Worm (Caenorhabditis elegans): ENCODE data around the gene F21C10.13.

Gene F21C10.13

DNA sequence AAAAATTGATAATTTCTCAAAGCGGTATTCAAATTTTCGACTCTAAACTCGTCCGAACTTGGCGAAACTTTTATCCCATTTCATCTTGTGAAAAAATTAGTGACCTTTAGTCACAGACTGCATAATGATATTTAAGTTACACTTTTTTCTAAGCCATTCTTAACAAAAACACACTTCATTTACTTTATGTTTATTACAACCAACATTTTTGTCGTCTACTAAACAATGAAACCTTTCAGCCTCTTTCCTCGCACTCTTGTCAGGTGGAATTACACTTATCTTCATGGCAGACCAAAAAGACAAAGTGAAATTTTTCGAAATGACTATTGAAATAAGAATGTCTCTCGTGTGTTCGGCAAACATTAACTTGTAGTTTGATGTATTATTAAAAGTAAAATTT is 41.8 kb downstream of the F21C10.13 start:
- TF ChIP-seq pha-4 (tag; optimal IDR thresholded peaks at IDR 0.05) (no peak), elt-1 (tag; optimal IDR thresholded peaks at IDR 0.05; ENCODE audit: borderline replicate concordance, insufficient read depth) (no peak), zip-8 (tag; optimal IDR thresholded peaks at IDR 0.05) (no peak), nhr-12 (tag; optimal IDR thresholded peaks at IDR 0.05) (no peak), blmp-1 (tag; optimal IDR thresholded peaks at IDR 0.05) (no peak), unc-120 (tag; optimal IDR thresholded peaks at IDR 0.05; ENCODE audit: poor library complexity, severe bottlenecking) (no peak), drap-1 (GFP tag; optimal IDR thresholded peaks at IDR 0.05) (no peak), nhr-76 (tag; optimal IDR thresholded peaks at IDR 0.05) (no peak), M03D4.4 (tag; optimal IDR thresholded peaks at IDR 0.05) (no peak), mep-1 (tag; optimal IDR thresholded peaks at IDR 0.05) (no peak), ceh-39 (tag; optimal IDR thresholded peaks at IDR 0.05) (no peak), ham-2 (GFP tag; optimal IDR thresholded peaks at IDR 0.05) (no peak)

- no peak for TF ChIP-seq nhr-76 (tag; optimal IDR thresholded peaks at IDR 0.05)
- TF ChIP-seq ham-2 (GFP tag; optimal IDR thresholded peaks at IDR 0.05), result peak; percentile 66
Observed at ce11 chrV:9165073-9165699, 43.1 kb downstream of the F21C10.13 start, which contains the start of gene col-10. TSS of gene col-10 (minus strand) at chrV:9165307.

DNA sequence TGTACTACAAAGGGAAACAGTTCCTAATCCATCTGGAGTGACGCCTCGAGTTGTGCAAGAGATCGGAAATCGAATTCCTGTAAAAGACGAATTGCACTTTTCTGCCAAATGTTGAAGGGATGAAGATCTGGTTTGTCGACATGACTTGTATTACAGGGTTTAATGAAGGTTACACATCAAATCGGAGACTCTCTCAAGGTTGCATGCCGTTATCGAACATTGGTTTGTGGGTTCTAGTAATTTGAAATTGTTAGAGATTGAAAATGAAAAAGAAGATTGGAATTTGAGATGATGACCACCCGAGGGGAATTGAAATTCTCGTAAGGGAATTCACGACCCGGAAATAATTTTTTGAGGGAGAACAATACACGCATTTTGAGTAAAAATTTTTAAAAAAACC is 44.2 kb downstream of the F21C10.13 start:
- TF ChIP-seq lin-32 (GFP tag; optimal IDR thresholded peaks at IDR 0.05) (no peak), lsy-2 (tag; optimal IDR thresholded peaks at IDR 0.05) (no peak), nhr-2 (tag; optimal IDR thresholded peaks at IDR 0.05) (no peak), pha-4 (tag; optimal IDR thresholded peaks at IDR 0.05) (no peak), ceh-39 (tag; optimal IDR thresholded peaks at IDR 0.05) (no peak), mep-1 (tag; optimal IDR thresholded peaks at IDR 0.05) (no peak), blmp-1 (tag; optimal IDR thresholded peaks at IDR 0.05) (no peak), mab-5 (tag; optimal IDR thresholded peaks at IDR 0.05) (no peak), M03D4.4 (tag; optimal IDR thresholded peaks at IDR 0.05) (no peak), tbx-8 (GFP tag; optimal IDR thresholded peaks at IDR 0.05) (no peak), zip-8 (tag; optimal IDR thresholded peaks at IDR 0.05) (no peak), lin-13 (tag; optimal IDR thresholded peaks at IDR 0.05) (no peak), elt-3 (tag; optimal IDR thresholded peaks at IDR 0.05) (no peak), snpc-4 (tag; optimal IDR thresholded peaks at IDR 0.05) (no peak), ham-2 (GFP tag; optimal IDR thresholded peaks at IDR 0.05) (no peak), ceh-83 (GFP tag; optimal IDR thresholded peaks at IDR 0.05) (no peak), ceh-43 (GFP tag; optimal IDR thresholded peaks at IDR 0.05) (no peak), nhr-76 (tag; optimal IDR thresholded peaks at IDR 0.05) (no peak), sem-2 (GFP tag; optimal IDR thresholded peaks at IDR 0.05) (no peak), unc-120 (tag; optimal IDR thresholded peaks at IDR 0.05; ENCODE audit: poor library complexity, severe bottlenecking) (no peak)

ce11 chrV:9168089-9168488 is 46.0 kb downstream of the F21C10.13 start, which contains the start of gene B0222.11:
TSS of gene B0222.11 (minus strand) at chrV:9168189.
- TF ChIP-seq cnd-1 (tag; optimal IDR thresholded peaks at IDR 0.05) (no peak), unc-120 (tag; optimal IDR thresholded peaks at IDR 0.05; ENCODE audit: poor library complexity, severe bottlenecking) (no peak), ztf-11 (tag; optimal IDR thresholded peaks at IDR 0.05) (no peak), snpc-4 (tag; optimal IDR thresholded peaks at IDR 0.05) (no peak)

ce11 chrV:9172989-9173388 is 50.9 kb downstream of the F21C10.13 start, which contains the start of gene gad-3:
TSS of gene gad-3 (minus strand) at chrV:9173005.
- TF ChIP-seq flh-1 (GFP tag; optimal IDR thresholded peaks at IDR 0.05), result no peak
- no peak for TF ChIP-seq nhr-2 (tag; optimal IDR thresholded peaks at IDR 0.05)
- no peak for TF ChIP-seq sptf-1 (tag; optimal IDR thresholded peaks at IDR 0.05)
- TF ChIP-seq nhr-237 (tag; optimal IDR thresholded peaks at IDR 0.05), result no peak
- no peak for TF ChIP-seq mls-2 (tag; optimal IDR thresholded peaks at IDR 0.05)
- TF ChIP-seq tbx-8 (GFP tag; optimal IDR thresholded peaks at IDR 0.05), result no peak
- TF ChIP-seq ztf-11 (tag; optimal IDR thresholded peaks at IDR 0.05), result no peak
- no peak for TF ChIP-seq lin-32 (GFP tag; optimal IDR thresholded peaks at IDR 0.05)
- no peak for TF ChIP-seq elt-3 (tag; optimal IDR thresholded peaks at IDR 0.05)
- no peak for TF ChIP-seq M03D4.4 (tag; optimal IDR thresholded peaks at IDR 0.05)
- TF ChIP-seq cnd-1 (tag; optimal IDR thresholded peaks at IDR 0.05), result no peak
- no peak for TF ChIP-seq ceh-43 (GFP tag; optimal IDR thresholded peaks at IDR 0.05)
- TF ChIP-seq snpc-4 (tag; optimal IDR thresholded peaks at IDR 0.05), result no peak
- no peak for TF ChIP-seq ceh-39 (tag; optimal IDR thresholded peaks at IDR 0.05)
